Worm (Caenorhabditis elegans) whole organism, L4/young adult: ENCODE data around the gene frpr-16.
"Not testable (repeated sequence)": the region's sequence is repeated elsewhere in the genome, so short reads cannot be mapped to it uniquely, and the experiment has no call there.

Source experiments
- W03F9.2 ChIP-seq: fragments of 150-350 bp; optimal IDR thresholded peaks from 2 replicates; lab custom pipeline; 2014; ENCODE audit warnings: missing biosample characterization, missing genetic modification characterization
- dao-5 ChIP-seq: sonication (generic microtip); optimal IDR thresholded peaks from 2 replicates; lab custom pipeline; 2016; ENCODE audit warnings: missing genotype, missing genetic modification characterization, moderate library complexity, missing compliant biosample characterization
- him-1 ChIP-seq: sonication (generic microtip); optimal IDR thresholded peaks from 2 replicates; lab custom pipeline; 2016; ENCODE audit warnings: missing genotype, missing genetic modification reagents, missing genetic modification characterization, missing compliant biosample characterization

DNA sequence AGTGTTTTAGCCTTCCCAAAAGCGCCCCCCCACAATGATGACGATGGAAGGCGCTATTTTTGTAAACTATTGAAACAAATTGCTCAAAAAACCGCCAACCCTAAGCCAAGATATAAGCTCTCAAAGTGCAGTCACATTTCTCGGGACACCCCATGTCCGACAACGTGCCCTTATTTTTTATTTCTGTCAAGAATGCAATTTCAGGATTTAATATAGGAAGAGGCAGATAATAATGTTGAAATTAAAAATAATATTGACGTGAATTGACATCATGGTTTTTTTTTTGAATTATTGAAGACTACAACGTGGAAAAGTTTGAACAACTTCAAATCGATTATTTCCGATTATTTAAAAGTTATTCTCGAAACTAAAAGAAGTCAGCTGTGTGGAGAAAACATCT lies 16.9 kb downstream of the frpr-16 start, which contains the start of gene ZK84.2:
- not testable (repeated sequence) for TF ChIP-seq dao-5, him-1, W03F9.2 (tag; lab: Kevin White, UChicago)
